Fruit fly (Drosophila melanogaster) whole organism, embryonic: ENCODE data around the gene CG18662.
A peak's percentile ranks its signal among the peaks of the same experiment; 100 is the strongest.

Source experiments
- CG10147 ChIP-seq: fragments of 200-800 bp; sonication (Bioruptor generic); optimal IDR thresholded peaks from 2 replicates; lab custom pipeline; 2019; ENCODE audit warnings: missing biosample characterization, mild to moderate bottlenecking, missing genetic modification characterization, moderate library complexity
- CG12769 ChIP-seq: fragments of 200-800 bp; sonication (Bioruptor generic); optimal IDR thresholded peaks from 2 replicates; lab custom pipeline; 2019; ENCODE audit warnings: missing biosample characterization, mild to moderate bottlenecking, missing genetic modification characterization, moderate library complexity
- CG15269 ChIP-seq: fragments of 200-800 bp; sonication (Bioruptor generic); optimal IDR thresholded peaks from 2 replicates; lab custom pipeline; 2018; ENCODE audit warnings: missing biosample characterization, mild to moderate bottlenecking, missing genetic modification characterization, moderate library complexity
- CG15601 ChIP-seq: fragments of 200-800 bp; sonication (Bioruptor generic); optimal IDR thresholded peaks from 3 replicates; lab custom pipeline; 2019; ENCODE audit warnings: missing biosample characterization, mild to moderate bottlenecking, missing genetic modification characterization, moderate library complexity
- CG1603 ChIP-seq: fragments of 200-800 bp; sonication (Bioruptor generic); optimal IDR thresholded peaks from 2 replicates; lab custom pipeline; 2019; ENCODE audit warnings: missing biosample characterization, mild to moderate bottlenecking, missing genetic modification characterization, moderate library complexity
- CG16813 ChIP-seq: fragments of 200-800 bp; sonication (Bioruptor generic); IDR thresholded peaks from 3 replicates; pipeline ENCODE4 v1.3.6; 2022; ENCODE audit warnings: missing biosample characterization, missing genetic modification characterization; ENCODE audit not compliant: partially characterized antibody
- CG17829 ChIP-seq: fragments of 200-800 bp; optimal IDR thresholded peaks from 2 replicates; lab custom pipeline; 2019; ENCODE audit warnings: missing biosample characterization, mild to moderate bottlenecking, missing genetic modification characterization, moderate library complexity
- CG1792 ChIP-seq: fragments of 200-800 bp; sonication (Bioruptor generic); optimal IDR thresholded peaks from 2 replicates; lab custom pipeline; 2016; ENCODE audit warnings: missing biosample characterization, missing genetic modification characterization
- CG18764 ChIP-seq: fragments of 200-800 bp; sonication (Bioruptor generic); optimal IDR thresholded peaks from 3 replicates; lab custom pipeline; 2016; ENCODE audit warnings: missing biosample characterization, missing genetic modification characterization
- CG2120 ChIP-seq: fragments of 200-800 bp; sonication (Bioruptor generic); optimal IDR thresholded peaks from 3 replicates; lab custom pipeline; 2016; ENCODE audit warnings: missing biosample characterization, missing genetic modification characterization
- CG2199 ChIP-seq: fragments of 200-800 bp; sonication (Bioruptor generic); IDR thresholded peaks from 3 replicates; pipeline ENCODE4 v1.3.6; 2022; ENCODE audit warnings: missing biosample characterization, missing genetic modification characterization
- CG2712 ChIP-seq: fragments of 200-800 bp; optimal IDR thresholded peaks from 3 replicates; lab custom pipeline; 2019; ENCODE audit warnings: missing biosample characterization, mild to moderate bottlenecking, missing genetic modification characterization, moderate library complexity
- CG31441 ChIP-seq: fragments of 200-800 bp; sonication (Bioruptor generic); IDR thresholded peaks from 2 replicates; pipeline ENCODE4 v1.3.6; 2022; ENCODE audit warnings: missing biosample characterization, missing genetic modification characterization
- CG3281 ChIP-seq: fragments of 200-800 bp; sonication (Bioruptor generic); optimal IDR thresholded peaks from 3 replicates; lab custom pipeline; 2017; ENCODE audit warnings: missing biosample characterization, mild to moderate bottlenecking, missing genetic modification characterization
- CG4282 ChIP-seq: fragments of 200-800 bp; sonication (Bioruptor generic); optimal IDR thresholded peaks from 2 replicates; lab custom pipeline; 2016; ENCODE audit warnings: missing biosample characterization, missing genetic modification characterization
- CG4424 ChIP-seq: fragments of 200-800 bp; sonication (Bioruptor generic); optimal IDR thresholded peaks from 3 replicates; lab custom pipeline; 2016; ENCODE audit warnings: missing biosample characterization, missing genetic modification characterization
- CG4707 ChIP-seq: fragments of 200-800 bp; sonication (Bioruptor generic); optimal IDR thresholded peaks from 2 replicates; lab custom pipeline; 2018; ENCODE audit warnings: missing biosample characterization, mild to moderate bottlenecking, missing genetic modification characterization, moderate library complexity
- CG5180 ChIP-seq: fragments of 200-800 bp; sonication (Bioruptor generic); optimal IDR thresholded peaks from 3 replicates; lab custom pipeline; 2017; ENCODE audit warnings: missing biosample characterization, missing genetic modification characterization, mild to moderate bottlenecking, moderate library complexity, missing genetic modification reagents
- CG7745 ChIP-seq: fragments of 200-800 bp; sonication (Bioruptor generic); optimal IDR thresholded peaks from 2 replicates; lab custom pipeline; 2018; ENCODE audit warnings: missing biosample characterization, mild to moderate bottlenecking, missing genetic modification characterization, moderate library complexity
- CkIIα-i1 ChIP-seq: fragments of 200-800 bp; sonication (Bioruptor generic); IDR thresholded peaks from 2 replicates; pipeline ENCODE4 v1.3.6; 2022; ENCODE audit warnings: missing biosample characterization, missing genetic modification characterization
- CrebB ChIP-seq: fragments of 200-800 bp; sonication (Bioruptor generic); optimal IDR thresholded peaks from 3 replicates; lab custom pipeline; 2018; ENCODE audit warnings: missing biosample characterization, mild to moderate bottlenecking, missing genetic modification characterization
- Deaf1 ChIP-seq: fragments of 200-800 bp; optimal IDR thresholded peaks from 3 replicates; lab custom pipeline; 2019; ENCODE audit warnings: missing biosample characterization, mild to moderate bottlenecking, missing genetic modification characterization, moderate library complexity
- E2f2 ChIP-seq: fragments of 200-800 bp; sonication (Bioruptor generic); IDR thresholded peaks from 2 replicates; pipeline ENCODE4 v1.3.6; 2022; ENCODE audit warnings: missing biosample characterization, missing genetic modification characterization
- GATAe ChIP-seq: fragments of 200-800 bp; sonication (Bioruptor generic); conservative IDR thresholded peaks from 2 replicates; pipeline ENCODE4 v1.3.6; 2022; ENCODE audit warnings: missing biosample characterization, missing genetic modification characterization
- Gsc ChIP-seq: fragments of 200-800 bp; sonication (Bioruptor generic); IDR thresholded peaks from 2 replicates; pipeline ENCODE4 v1.3.6; 2022; ENCODE audit warnings: missing biosample characterization, missing genetic modification characterization
- Hmr ChIP-seq: fragments of 200-800 bp; sonication (Bioruptor generic); optimal IDR thresholded peaks from 3 replicates; lab custom pipeline; 2017; ENCODE audit warnings: mild to moderate bottlenecking, missing biosample characterization, missing genetic modification reagents, missing genetic modification characterization
- Jarid2 ChIP-seq: fragments of 200-800 bp; sonication (Bioruptor generic); optimal IDR thresholded peaks from 3 replicates; lab custom pipeline; 2017; ENCODE audit warnings: mild to moderate bottlenecking, missing biosample characterization, missing genetic modification reagents, missing genetic modification characterization
- Mad ChIP-seq: fragments of 200-800 bp; sonication (Bioruptor generic); optimal IDR thresholded peaks from 2 replicates; lab custom pipeline; 2016; ENCODE audit warnings: missing biosample characterization, missing genetic modification characterization
- Side ChIP-seq: fragments of 200-800 bp; sonication (Bioruptor generic); optimal IDR thresholded peaks from 2 replicates; lab custom pipeline; 2016; ENCODE audit warnings: missing biosample characterization, missing genetic modification characterization
- Six4 ChIP-seq: fragments of 200-800 bp; sonication (Bioruptor generic); optimal IDR thresholded peaks from 2 replicates; lab custom pipeline; 2016; ENCODE audit warnings: missing biosample characterization, missing genetic modification characterization
- YL-1 ChIP-seq: fragments of 200-800 bp; sonication (Bioruptor generic); optimal IDR thresholded peaks from 3 replicates; lab custom pipeline; 2017; ENCODE audit warnings: missing biosample characterization, mild to moderate bottlenecking, missing genetic modification characterization
- abd-A ChIP-seq: fragments of 200-800 bp; sonication (Bioruptor generic); optimal IDR thresholded peaks from 3 replicates; lab custom pipeline; 2019; ENCODE audit warnings: missing biosample characterization, mild to moderate bottlenecking, missing genetic modification characterization, moderate library complexity
- bcd ChIP-seq: fragments of 200-800 bp; sonication (Bioruptor generic); optimal IDR thresholded peaks from 2 replicates; lab custom pipeline; 2017; ENCODE audit warnings: missing biosample characterization, mild to moderate bottlenecking, missing genetic modification characterization
- chn ChIP-seq: fragments of 200-800 bp; sonication (Bioruptor generic); optimal IDR thresholded peaks from 2 replicates; lab custom pipeline; 2016; ENCODE audit warnings: missing biosample characterization, missing genetic modification characterization
- ci ChIP-seq: fragments of 200-800 bp; sonication (Bioruptor generic); IDR thresholded peaks from 3 replicates; pipeline ENCODE4 v1.3.6; 2022; ENCODE audit warnings: missing biosample characterization, missing genetic modification characterization
- crp ChIP-seq, 2 experiments: fragments of 200-800 bp; sonication (Bioruptor generic); optimal IDR thresholded peaks; 2 replicates in 1 of 2; 3 replicates in 1 of 2; lab custom pipeline; 2017; ENCODE audit warnings: missing biosample characterization in 2 of 2, missing genetic modification characterization in 2 of 2, mild to moderate bottlenecking in 1 of 2, moderate library complexity in 1 of 2
- dm ChIP-seq: fragments of 200-800 bp; sonication (Bioruptor generic); optimal IDR thresholded peaks from 3 replicates; lab custom pipeline; 2016; ENCODE audit warnings: missing biosample characterization, missing genetic modification characterization
- en ChIP-seq: fragments of 200-800 bp; sonication (Bioruptor generic); optimal IDR thresholded peaks from 2 replicates; lab custom pipeline; 2016; ENCODE audit warnings: missing biosample characterization, missing genetic modification characterization
- exex ChIP-seq: fragments of 200-800 bp; sonication (Bioruptor generic); optimal IDR thresholded peaks from 4 replicates; lab custom pipeline; 2018; ENCODE audit warnings: missing biosample characterization, mild to moderate bottlenecking, missing genetic modification characterization, moderate library complexity
- gce ChIP-seq: fragments of 200-800 bp; sonication (Bioruptor generic); IDR thresholded peaks from 3 replicates; pipeline ENCODE4 v1.3.6; 2022; ENCODE audit warnings: missing biosample characterization, missing genetic modification characterization
- gcm2 ChIP-seq: fragments of 200-800 bp; sonication (Bioruptor generic); optimal IDR thresholded peaks from 2 replicates; lab custom pipeline; 2016; ENCODE audit warnings: missing biosample characterization, missing genetic modification characterization
- hbn ChIP-seq: fragments of 200-800 bp; sonication (Bioruptor generic); IDR thresholded peaks from 2 replicates; pipeline ENCODE4 v1.3.6; 2022; ENCODE audit warnings: missing biosample characterization, missing genetic modification characterization; ENCODE audit not compliant: partially characterized antibody
- ind ChIP-seq: fragments of 200-800 bp; sonication (Bioruptor generic); optimal IDR thresholded peaks from 3 replicates; lab custom pipeline; 2016; ENCODE audit warnings: missing biosample characterization, missing genetic modification characterization
- klu ChIP-seq: fragments of 200-800 bp; sonication (Bioruptor generic); IDR thresholded peaks from 2 replicates; pipeline ENCODE4 v1.3.6; 2022; ENCODE audit warnings: missing biosample characterization, missing genetic modification characterization
- org-1 ChIP-seq: fragments of 200-800 bp; sonication (Bioruptor generic); optimal IDR thresholded peaks from 2 replicates; lab custom pipeline; 2017; ENCODE audit warnings: missing biosample characterization, missing genetic modification characterization
- pan ChIP-seq, 4 experiments: fragments of >200 bp in 3 of 4; fragments of 200-800 bp in 1 of 4; sonication (Bioruptor generic) in 1 of 4; optimal IDR thresholded peaks in 3 of 4; IDR thresholded peaks in 1 of 4; 2 replicates each; pipeline versions ENCODE4 v1.3.6 to Lab custom; 2017 to 2022; ENCODE audit warnings: missing biosample characterization in 2 of 4, missing genetic modification characterization in 2 of 4, mixed read lengths in 1 of 4
- sima ChIP-seq: fragments of 200-800 bp; sonication (Bioruptor generic); optimal IDR thresholded peaks from 2 replicates; lab custom pipeline; 2016; ENCODE audit warnings: missing biosample characterization, missing genetic modification characterization
- sqz ChIP-seq: fragments of 200-800 bp; sonication (Bioruptor generic); optimal IDR thresholded peaks from 3 replicates; lab custom pipeline; 2018; ENCODE audit warnings: missing biosample characterization, mild to moderate bottlenecking, missing genetic modification characterization
- yki ChIP-seq: fragments of >200 bp; optimal IDR thresholded peaks from 3 replicates; lab custom pipeline; 2018
- z ChIP-seq: fragments of 200-800 bp; sonication (Bioruptor generic); IDR thresholded peaks from 3 replicates; pipeline ENCODE4 v1.3.6; 2022; ENCODE audit warnings: missing biosample characterization, missing genetic modification characterization

The CG18662 gene

dm6 chr2L:8997285-8997684 is 16.8 kb downstream of the CG18662 start, which contains the start of the genes alien and CG18661 (continued):
- TF ChIP-seq CG4707 (no peak), CG16813 (GFP tag; lab: Robert Waterston, UW) (peak; percentile 72), CG2120 (peak; percentile 90), gce (peak; percentile 58; the same call in 2 of the 3 replicates), CG4282 (GFP tag; lab: Kevin White, UChicago) (peak; percentile 88), YL-1 (GFP tag; lab: Kevin White, UChicago) (peak; percentile 52), pan (optimal IDR thresholded peaks at IDR 0.05; lab: Kevin White, UChicago) (no peak), pan (GFP tag; optimal IDR thresholded peaks at IDR 0.05 in 1 of 2, IDR thresholded peaks at IDR 0.05 in 1 of 2) (peak in 1 of 2 experiments; percentile 83), GATAe (peak; percentile 55; the same call in 1 of the 2 replicates), CG7745 (tag; lab: Kevin White, UChicago) (no peak), CG2712 (tag; lab: Kevin White, UChicago) (peak; percentile 70), exex (tag; lab: Kevin White, UChicago) (peak; percentile 32), CG31441 (GFP tag; lab: Robert Waterston, UW) (peak; percentile 88), CG2199 (GFP tag; lab: Robert Waterston, UW) (peak; percentile 80; the same call in 2 of the 3 replicates), Deaf1 (tag; lab: Kevin White, UChicago) (peak; percentile 14), dm (peak; percentile 88), CG18764 (GFP tag; lab: Kevin White, UChicago) (peak; percentile 48), CG1792 (peak; percentile 57), CG3281 (GFP tag; lab: Kevin White, UChicago) (peak; percentile 35), sima (GFP tag; lab: Kevin White, UChicago) (peak; percentile 93), CG1603 (tag; lab: Kevin White, UChicago) (peak; percentile 89), Jarid2 (GFP tag; lab: Kevin White, UChicago) (no peak), CG12769 (tag; lab: Kevin White, UChicago) (peak; percentile 84), CkIIα-i1 (GFP tag; lab: Robert Waterston, UW) (0 out of 2 replicates have a peak, but pooled peaks have one; percentile 64), abd-A (tag; lab: Kevin White, UChicago) (no peak), crp (GFP tag; optimal IDR thresholded peaks at IDR 0.05; lab: Kevin White, UChicago) (peak; percentile 83 to 95), Side (GFP tag; lab: Kevin White, UChicago) (peak; percentile 89), CG10147 (GFP tag; lab: Kevin White, UChicago) (peak; percentile 58), yki (peak; percentile 3), org-1 (GFP tag; lab: Kevin White, UChicago) (peak; percentile 51), Mad (GFP tag; lab: Kevin White, UChicago) (peak; percentile 64), bcd (GFP tag; lab: Kevin White, UChicago) (peak; percentile 75), gcm2 (GFP tag; lab: Kevin White, UChicago) (peak; percentile 86), CG17829 (peak; percentile 64), CG15601 (tag; lab: Kevin White, UChicago) (peak; percentile 53), en (GFP tag; lab: Kevin White, UChicago) (peak; percentile 47), Six4 (peak; percentile 45), hbn (GFP tag; lab: Robert Waterston, UW) (no peak), chn (GFP tag; lab: Kevin White, UChicago) (peak; percentile 86), ind (GFP tag; lab: Kevin White, UChicago) (peak; percentile 79), CG5180 (GFP tag; lab: Kevin White, UChicago) (no peak), sqz (GFP tag; lab: Kevin White, UChicago) (peak; percentile 57), Hmr (GFP tag; lab: Kevin White, UChicago) (peak; percentile 83), z (GFP tag; lab: Robert Waterston, UW) (no peak), E2f2 (GFP tag; lab: Robert Waterston, UW) (peak; percentile 66), CrebB (tag; lab: Kevin White, UChicago) (peak; percentile 3), ci (GFP tag; lab: Robert Waterston, UW) (peak; percentile 93), CG4424 (GFP tag; lab: Kevin White, UChicago) (peak; percentile 75), CG15269 (tag; lab: Kevin White, UChicago) (peak; percentile 50), klu (peak; percentile 68; the same call in 1 of the 2 replicates), Gsc (peak; percentile 48; the same call in 1 of the 2 replicates)
